Fruit fly (Drosophila melanogaster): ENCODE results near the gene CG42449.

CG42449 gene

DNA sequence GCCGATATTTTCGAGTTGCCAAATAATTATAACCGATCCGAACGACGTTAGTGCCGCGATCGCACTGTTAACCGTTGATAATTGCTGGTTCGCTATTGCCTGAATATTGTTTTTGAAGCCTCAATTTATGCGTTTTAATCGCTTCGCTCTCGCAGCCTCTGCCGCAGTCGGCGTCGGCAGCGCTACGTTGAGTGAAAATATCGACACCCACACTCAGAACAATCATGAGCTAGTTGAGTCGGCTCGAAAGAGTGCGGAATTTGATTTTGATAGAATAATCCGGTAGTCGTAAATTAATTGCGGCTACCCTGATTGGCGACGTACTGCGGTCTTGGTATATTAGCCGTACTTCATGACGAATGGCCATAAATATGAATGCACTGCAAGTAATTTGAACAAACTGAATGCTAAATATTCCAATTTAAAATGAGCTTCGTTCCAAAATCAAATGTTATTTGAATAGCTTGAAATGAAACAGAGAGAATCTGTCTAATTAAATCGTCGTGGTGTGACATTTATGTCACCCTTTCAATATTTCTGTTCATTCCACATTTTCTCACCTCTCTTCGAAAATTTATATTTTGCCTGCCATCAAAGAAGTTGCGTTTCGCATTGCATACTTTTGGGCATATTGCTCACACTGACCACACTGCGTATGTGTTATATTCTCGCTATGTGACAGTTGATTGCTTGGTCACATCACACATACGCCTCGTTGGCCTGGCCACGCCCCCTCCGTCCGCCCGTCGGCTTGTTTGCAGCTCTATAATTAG lies 32.6 kb downstream of the CG42449 start:
- peak; percentile 11 for TF ChIP-seq ey (GFP tag; optimal IDR thresholded peaks at IDR 0.05)
- TF ChIP-seq fru (GFP tag; optimal IDR thresholded peaks at IDR 0.05): peak; percentile 19
- TF ChIP-seq GATAd (GFP tag; optimal IDR thresholded peaks at IDR 0.05): no peak
- peak; percentile 35 for TF ChIP-seq N (GFP tag; optimal IDR thresholded peaks at IDR 0.05)
- peak in 1 of 2 experiments; percentile 34 for TF ChIP-seq foxo (GFP tag; optimal IDR thresholded peaks at IDR 0.05)
- no peak for TF ChIP-seq woc (GFP tag; optimal IDR thresholded peaks at IDR 0.05)
- no peak for TF ChIP-seq OdsH (GFP tag; optimal IDR thresholded peaks at IDR 0.05)
- TF ChIP-seq rgr (GFP tag; optimal IDR thresholded peaks at IDR 0.05): peak; percentile 22
- TF ChIP-seq CrebA (GFP tag; optimal IDR thresholded peaks at IDR 0.05; ENCODE audit: borderline replicate concordance): peak; percentile 46
- TF ChIP-seq Sp1 (GFP tag; optimal IDR thresholded peaks at IDR 0.05): peak; percentile 38
- no peak for TF ChIP-seq Abd-B (GFP tag; optimal IDR thresholded peaks at IDR 0.05)
- no peak for TF ChIP-seq Dif (GFP tag; optimal IDR thresholded peaks at IDR 0.05; ENCODE audit: partially characterized antibody)
- peak; percentile 45 for TF ChIP-seq Myc (optimal IDR thresholded peaks at IDR 0.05)
- TF ChIP-seq h (GFP tag; optimal IDR thresholded peaks at IDR 0.05): peak; percentile 29
- TF ChIP-seq dl (GFP tag; optimal IDR thresholded peaks at IDR 0.05; ENCODE audit: insufficient read depth in 1 of 2, partially characterized antibody in 2 of 2): no peak
- TF ChIP-seq tai (GFP tag; optimal IDR thresholded peaks at IDR 0.05): no peak
- no peak for TF ChIP-seq dsf (GFP tag; optimal IDR thresholded peaks at IDR 0.05; ENCODE audit: borderline replicate concordance)
- no peak for TF ChIP-seq Jra (GFP tag; optimal IDR thresholded peaks at IDR 0.05)

dm6 chrX:5717741-5718475 lies 34.9 kb downstream of the CG42449 start, which contains the start of gene CG33080:
TSS of gene CG33080 (minus strand) at chrX:5717778.
- TF ChIP-seq rgr (GFP tag; optimal IDR thresholded peaks at IDR 0.05) (peak; percentile 13), fru (GFP tag; optimal IDR thresholded peaks at IDR 0.05) (peak; percentile 1), woc (GFP tag; optimal IDR thresholded peaks at IDR 0.05) (no peak), usp (GFP tag; optimal IDR thresholded peaks at IDR 0.05) (no peak), br (GFP tag; optimal IDR thresholded peaks at IDR 0.05) (peak; percentile 15), Hnf4 (GFP tag; optimal IDR thresholded peaks at IDR 0.05) (peak; percentile 27), foxo (GFP tag; optimal IDR thresholded peaks at IDR 0.05) (peak in 1 of 2 experiments; percentile 23), pan (optimal IDR thresholded peaks at IDR 0.05) (no peak), CrebA (GFP tag; optimal IDR thresholded peaks at IDR 0.05; ENCODE audit: borderline replicate concordance) (no peak), sage (GFP tag; optimal IDR thresholded peaks at IDR 0.05) (no peak), HLH106 (tag; optimal IDR thresholded peaks at IDR 0.05) (peak; percentile 7), h (GFP tag; optimal IDR thresholded peaks at IDR 0.05) (peak; percentile 55), Vsx2 (GFP tag; optimal IDR thresholded peaks at IDR 0.05; ENCODE audit: partially characterized antibody) (peak; percentile 97), brk (GFP tag; optimal IDR thresholded peaks at IDR 0.05) (no peak)

DNA sequence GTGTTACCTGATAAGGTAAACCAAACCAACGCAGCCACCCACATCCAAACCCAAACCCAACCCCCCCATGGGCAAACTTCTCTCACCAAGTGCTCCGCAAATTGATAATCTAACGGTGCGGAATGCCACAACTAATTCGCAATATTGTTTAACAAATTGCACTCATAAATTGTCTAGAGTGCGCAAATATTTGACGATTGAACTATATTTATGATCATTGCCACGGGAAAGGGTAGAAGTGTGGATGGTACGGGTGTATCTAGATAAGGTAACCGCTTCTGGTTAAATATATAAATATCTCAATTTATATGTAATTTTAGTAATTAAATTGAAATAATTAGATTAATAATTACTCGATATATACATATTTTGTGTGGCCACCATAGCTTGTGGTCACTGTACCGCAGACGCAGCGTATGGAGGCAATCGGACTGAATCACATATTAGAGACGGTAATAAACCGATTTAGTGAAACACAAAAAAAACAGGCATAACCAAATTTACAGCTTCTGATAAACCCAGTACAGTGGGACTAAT lies 35.5 kb downstream of the CG42449 start:
- peak; percentile 59 for TF ChIP-seq CG9705 (GFP tag; optimal IDR thresholded peaks at IDR 0.05)
- TF ChIP-seq Abd-B (GFP tag; optimal IDR thresholded peaks at IDR 0.05): no peak
- no peak for TF ChIP-seq CG32264 (GFP tag; optimal IDR thresholded peaks at IDR 0.05)
- no peak for TF ChIP-seq Mio (GFP tag; optimal IDR thresholded peaks at IDR 0.05)
- TF ChIP-seq sv (GFP tag; optimal IDR thresholded peaks at IDR 0.05): no peak
- no peak for TF ChIP-seq woc (GFP tag; optimal IDR thresholded peaks at IDR 0.05)
- no peak for TF ChIP-seq Vsx2 (GFP tag; optimal IDR thresholded peaks at IDR 0.05; ENCODE audit: partially characterized antibody)
- peak; percentile 46 for TF ChIP-seq ey (GFP tag; optimal IDR thresholded peaks at IDR 0.05)
- TF ChIP-seq foxo (GFP tag; optimal IDR thresholded peaks at IDR 0.05): peak in 1 of 2 experiments; percentile 83
- TF ChIP-seq pan (optimal IDR thresholded peaks at IDR 0.05): no peak
- peak; percentile 39 for TF ChIP-seq br (GFP tag; optimal IDR thresholded peaks at IDR 0.05)
- TF ChIP-seq dmrt93B (GFP tag; optimal IDR thresholded peaks at IDR 0.05): peak; percentile 42
- no peak for TF ChIP-seq Rel (GFP tag; optimal IDR thresholded peaks at IDR 0.05)
- peak; percentile 67 for TF ChIP-seq Rel (tag; optimal IDR thresholded peaks at IDR 0.05)
- TF ChIP-seq N (GFP tag; optimal IDR thresholded peaks at IDR 0.05): no peak
- TF ChIP-seq Hnf4 (GFP tag; optimal IDR thresholded peaks at IDR 0.05): peak; percentile 55
- TF ChIP-seq h (GFP tag; optimal IDR thresholded peaks at IDR 0.05): peak; percentile 70
- TF ChIP-seq OdsH (GFP tag; optimal IDR thresholded peaks at IDR 0.05): peak; percentile 72
- no peak for TF ChIP-seq Jra (GFP tag; optimal IDR thresholded peaks at IDR 0.05)
- TF ChIP-seq HLH106 (tag; optimal IDR thresholded peaks at IDR 0.05): peak; percentile 84
- TF ChIP-seq sage (GFP tag; optimal IDR thresholded peaks at IDR 0.05): peak; percentile 52
- peak; percentile 67 for TF ChIP-seq fru (GFP tag; optimal IDR thresholded peaks at IDR 0.05)
- no peak for TF ChIP-seq Hr78 (GFP tag; optimal IDR thresholded peaks at IDR 0.05)
- peak; percentile 84 for TF ChIP-seq rgr (GFP tag; optimal IDR thresholded peaks at IDR 0.05)
- peak; percentile 45 for TF ChIP-seq brk (GFP tag; optimal IDR thresholded peaks at IDR 0.05)
- no peak for TF ChIP-seq lola (GFP tag; optimal IDR thresholded peaks at IDR 0.05)
- TF ChIP-seq Sp1 (GFP tag; optimal IDR thresholded peaks at IDR 0.05): peak; percentile 81
- peak; percentile 55 for TF ChIP-seq psq (GFP tag; optimal IDR thresholded peaks at IDR 0.05)
